Worm (Caenorhabditis elegans): ENCODE results near the gene ZC239.17.

The ZC239.17 gene

DNA sequence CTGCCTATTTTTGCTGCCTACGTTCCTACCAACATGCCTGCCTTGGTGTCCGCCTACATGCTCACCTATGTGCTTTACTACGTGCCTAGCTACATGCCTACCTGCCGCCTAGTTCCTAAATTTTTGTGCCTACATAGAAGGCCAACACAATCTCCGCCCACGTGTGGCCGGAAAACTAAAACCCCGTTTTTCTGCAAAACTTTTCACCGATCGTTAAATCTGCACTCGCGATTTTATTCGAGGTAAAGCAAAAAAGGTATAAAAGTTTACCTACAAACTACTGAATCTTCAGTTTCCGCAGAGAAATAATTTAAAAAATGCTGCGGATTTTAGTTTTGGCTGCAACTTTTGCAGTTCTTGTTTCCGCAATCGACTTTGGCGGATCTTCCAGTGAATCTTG lies 23.7 kb upstream of the ZC239.17 start, which contains the start of gene clec-124:
clec-124 (plus strand) TSS at position 301 of the 400 bp plus-strand sequence.
- TF ChIP-seq ztf-29 (GFP tag; IDR thresholded peaks at IDR 0.05) (no peak), cog-1 (tag; optimal IDR thresholded peaks at IDR 0.05) (no peak), med-1 (GFP tag; optimal IDR thresholded peaks at IDR 0.05; ENCODE audit: insufficient read depth) (no peak), flt-1 (GFP tag; IDR thresholded peaks at IDR 0.05) (no peak), ref-1 (GFP tag; conservative IDR thresholded peaks at IDR 0.05) (no peak), tab-1 (GFP tag; IDR thresholded peaks at IDR 0.05) (no peak), klf-2 (GFP tag; conservative IDR thresholded peaks at IDR 0.05) (no peak), T22C8.4 (GFP tag; IDR thresholded peaks at IDR 0.05) (no peak), ztf-23 (GFP tag; IDR thresholded peaks at IDR 0.05) (no peak)

DNA sequence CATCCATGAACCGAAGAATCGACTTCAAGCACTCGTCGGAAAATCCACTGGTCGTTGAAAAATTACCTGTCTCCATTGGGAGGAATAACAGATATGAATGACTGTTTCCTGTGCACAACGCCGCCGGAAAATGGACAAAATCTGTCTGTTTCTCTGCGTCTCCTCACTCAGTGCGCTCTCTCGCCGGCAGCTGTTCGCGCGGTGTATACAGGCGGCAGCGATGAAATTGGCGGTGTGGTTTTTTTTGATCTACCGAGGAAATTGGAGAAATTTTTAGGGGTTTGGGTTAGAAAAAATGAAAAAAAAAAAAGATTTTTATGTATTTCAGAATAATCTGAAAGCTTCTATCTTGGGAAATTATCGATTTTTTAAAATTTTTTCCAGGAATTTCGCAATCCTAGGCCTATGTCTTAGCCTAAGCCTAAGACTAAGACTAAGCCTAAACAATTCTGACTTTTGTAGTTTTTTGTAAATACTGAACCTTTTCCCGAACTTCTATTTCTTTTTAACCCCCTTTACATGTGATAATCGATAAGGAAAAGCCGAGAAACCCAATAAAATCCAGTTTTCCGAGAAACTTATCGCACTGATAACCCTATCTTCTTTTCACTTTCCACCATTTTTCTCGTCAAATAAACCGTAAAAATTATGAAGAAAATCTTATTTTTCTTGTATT lies 22.5 kb upstream of the ZC239.17 start, which contains the start of the genes fbxc-50 and C17F4.2:
fbxc-50 (minus strand) TSS at position 81 of the 676 bp plus-strand sequence.
C17F4.2 (plus strand) TSS at position 626 of the 676 bp plus-strand sequence.
- TF ChIP-seq T22C8.4 (GFP tag; IDR thresholded peaks at IDR 0.05) (0 out of 2 replicates have a peak, but pooled peaks have one; percentile 36), ref-1 (GFP tag; conservative IDR thresholded peaks at IDR 0.05) (no peak)

DNA sequence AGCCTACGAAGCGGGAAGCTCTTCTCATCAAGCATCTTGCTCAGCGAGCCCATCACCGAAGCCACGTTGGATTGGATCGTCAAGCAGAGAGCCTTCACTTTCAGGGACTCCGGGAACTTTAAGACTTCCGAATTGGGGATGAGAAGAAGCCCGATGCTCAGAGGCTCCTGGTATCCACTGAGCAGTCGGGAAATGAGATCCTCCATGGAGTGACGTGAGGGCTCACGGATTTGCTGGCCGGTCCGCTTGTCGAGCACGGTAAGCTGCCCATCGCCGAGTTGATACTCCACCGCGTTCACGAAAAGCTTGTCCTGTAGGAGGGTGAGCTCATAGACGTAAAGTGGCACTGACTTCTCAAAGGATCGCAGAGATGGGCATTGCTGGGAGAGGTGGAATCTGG lies 21.9 kb upstream of the ZC239.17 start:
- TF ChIP-seq cog-1 (tag; optimal IDR thresholded peaks at IDR 0.05), result no peak
- no peak for TF ChIP-seq ref-1 (GFP tag; conservative IDR thresholded peaks at IDR 0.05)
- TF ChIP-seq flt-1 (GFP tag; IDR thresholded peaks at IDR 0.05), result no peak
- TF ChIP-seq T22C8.4 (GFP tag; IDR thresholded peaks at IDR 0.05), result no peak

DNA sequence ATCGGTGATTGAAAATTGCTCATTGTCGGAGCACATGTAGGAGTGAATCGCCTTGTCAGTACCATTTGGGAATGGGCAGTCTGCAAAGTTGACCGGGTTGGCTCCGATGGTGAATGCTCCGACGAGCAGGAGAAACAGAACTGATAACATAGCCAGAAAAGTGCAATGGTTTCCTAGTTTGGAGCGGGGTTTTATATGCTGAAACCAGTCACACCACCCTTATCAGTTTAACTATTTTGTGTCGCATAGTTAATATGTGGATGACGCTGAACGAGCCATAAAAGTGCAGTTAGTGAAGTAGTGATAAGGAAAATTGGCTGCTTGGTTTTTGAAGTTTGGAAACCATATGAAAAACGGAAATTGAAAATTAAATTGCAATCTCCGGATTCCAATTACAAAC lies 20.2 kb upstream of the ZC239.17 start, which contains the start of gene C17F4.7:
C17F4.7 (minus strand) TSS at position 180 of the 400 bp plus-strand sequence.
- no peak for TF ChIP-seq ztf-29 (GFP tag; IDR thresholded peaks at IDR 0.05)
- TF ChIP-seq tab-1 (GFP tag; IDR thresholded peaks at IDR 0.05), result no peak
- TF ChIP-seq cog-1 (tag; optimal IDR thresholded peaks at IDR 0.05), result no peak
- TF ChIP-seq klf-2 (GFP tag; conservative IDR thresholded peaks at IDR 0.05), result no peak
- no peak for TF ChIP-seq flt-1 (GFP tag; IDR thresholded peaks at IDR 0.05)
- TF ChIP-seq T22C8.4 (GFP tag; IDR thresholded peaks at IDR 0.05), result no peak
- TF ChIP-seq ref-1 (GFP tag; conservative IDR thresholded peaks at IDR 0.05), result no peak
- no peak for TF ChIP-seq ztf-23 (GFP tag; IDR thresholded peaks at IDR 0.05)
- no peak for TF ChIP-seq med-1 (GFP tag; optimal IDR thresholded peaks at IDR 0.05; ENCODE audit: insufficient read depth)

DNA sequence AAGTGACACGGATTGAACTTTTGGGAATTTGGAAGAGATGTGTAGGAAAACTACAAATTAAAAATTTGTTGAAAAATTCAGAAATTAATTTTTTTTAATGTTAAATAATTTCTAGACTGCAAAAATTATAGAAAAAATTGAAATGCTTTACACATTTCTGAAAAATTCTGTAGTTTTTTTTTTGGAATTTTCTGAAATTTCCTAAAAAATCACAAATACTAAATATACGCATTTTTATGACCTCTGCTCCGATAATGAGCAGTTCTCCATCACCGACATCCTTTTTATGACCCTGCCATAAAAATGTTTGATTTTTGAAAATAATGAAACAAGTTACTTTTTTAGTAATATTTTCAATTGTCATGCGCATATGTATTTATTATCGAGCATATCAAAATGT lies 19.1 kb upstream of the ZC239.17 start:
- TF ChIP-seq ztf-23 (GFP tag; IDR thresholded peaks at IDR 0.05), result no peak
- no peak for TF ChIP-seq tab-1 (GFP tag; IDR thresholded peaks at IDR 0.05)
- no peak for TF ChIP-seq ref-1 (GFP tag; conservative IDR thresholded peaks at IDR 0.05)
- no peak for TF ChIP-seq klf-2 (GFP tag; conservative IDR thresholded peaks at IDR 0.05)
- no peak for TF ChIP-seq cog-1 (tag; optimal IDR thresholded peaks at IDR 0.05)
- no peak for TF ChIP-seq med-1 (GFP tag; optimal IDR thresholded peaks at IDR 0.05; ENCODE audit: insufficient read depth)
- no peak for TF ChIP-seq ztf-29 (GFP tag; IDR thresholded peaks at IDR 0.05)
- TF ChIP-seq T22C8.4 (GFP tag; IDR thresholded peaks at IDR 0.05), result no peak
- TF ChIP-seq flt-1 (GFP tag; IDR thresholded peaks at IDR 0.05), result no peak

DNA sequence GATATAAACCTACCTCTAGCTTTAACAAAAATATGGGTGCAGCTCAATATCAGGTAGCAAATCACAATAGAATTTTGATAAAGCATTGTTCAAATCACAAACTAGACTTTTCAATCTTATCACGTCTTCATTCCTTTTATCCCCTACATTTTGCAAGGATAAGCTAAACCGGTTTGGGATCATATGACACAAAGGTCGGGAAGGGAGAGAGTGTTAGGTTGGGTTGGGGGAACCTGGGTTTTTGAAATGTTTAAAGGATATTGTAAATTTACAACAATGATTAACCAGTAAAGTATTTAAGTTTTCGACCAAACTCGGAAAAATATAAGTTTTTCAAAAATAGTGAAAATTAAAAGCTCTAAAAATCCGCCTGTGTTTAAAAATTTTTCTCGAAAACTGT lies 18.4 kb upstream of the ZC239.17 start, which contains the start of gene C17F4.12:
C17F4.12 (minus strand) TSS at position 101 of the 400 bp plus-strand sequence.
- TF ChIP-seq med-1 (GFP tag; optimal IDR thresholded peaks at IDR 0.05; ENCODE audit: insufficient read depth) (no peak), cog-1 (tag; optimal IDR thresholded peaks at IDR 0.05) (no peak), klf-2 (GFP tag; conservative IDR thresholded peaks at IDR 0.05) (no peak), ref-1 (GFP tag; conservative IDR thresholded peaks at IDR 0.05) (no peak), ztf-23 (GFP tag; IDR thresholded peaks at IDR 0.05) (no peak), tab-1 (GFP tag; IDR thresholded peaks at IDR 0.05) (no peak), flt-1 (GFP tag; IDR thresholded peaks at IDR 0.05) (no peak), T22C8.4 (GFP tag; IDR thresholded peaks at IDR 0.05) (no peak), ztf-29 (GFP tag; IDR thresholded peaks at IDR 0.05) (no peak)

DNA sequence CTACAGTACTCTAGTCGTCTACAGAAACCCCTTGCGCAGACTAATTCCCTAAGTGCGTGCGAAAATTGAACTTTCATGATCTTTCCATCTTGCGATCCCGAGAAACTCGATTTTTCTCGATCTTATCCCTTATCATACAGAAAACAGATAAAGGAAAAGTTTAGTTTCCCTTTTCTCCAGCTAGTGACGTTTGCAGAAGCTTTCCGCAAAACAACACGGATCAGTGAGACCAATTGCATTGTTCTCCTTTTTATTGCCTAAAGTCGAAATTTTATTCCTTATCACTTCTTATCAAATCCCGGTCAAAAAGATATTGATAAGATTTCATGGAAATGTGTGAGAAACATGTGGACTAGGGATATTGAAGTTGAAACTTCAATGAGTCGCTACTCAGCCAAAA lies 16.2 kb upstream of the ZC239.17 start:
- TF ChIP-seq ref-1 (GFP tag; conservative IDR thresholded peaks at IDR 0.05) (no peak), cog-1 (tag; optimal IDR thresholded peaks at IDR 0.05) (no peak), med-1 (GFP tag; optimal IDR thresholded peaks at IDR 0.05; ENCODE audit: insufficient read depth) (no peak), tab-1 (GFP tag; IDR thresholded peaks at IDR 0.05) (no peak), klf-2 (GFP tag; conservative IDR thresholded peaks at IDR 0.05) (no peak), ztf-23 (GFP tag; IDR thresholded peaks at IDR 0.05) (no peak), flt-1 (GFP tag; IDR thresholded peaks at IDR 0.05) (no peak), T22C8.4 (GFP tag; IDR thresholded peaks at IDR 0.05) (no peak), ztf-29 (GFP tag; IDR thresholded peaks at IDR 0.05) (no peak)

DNA sequence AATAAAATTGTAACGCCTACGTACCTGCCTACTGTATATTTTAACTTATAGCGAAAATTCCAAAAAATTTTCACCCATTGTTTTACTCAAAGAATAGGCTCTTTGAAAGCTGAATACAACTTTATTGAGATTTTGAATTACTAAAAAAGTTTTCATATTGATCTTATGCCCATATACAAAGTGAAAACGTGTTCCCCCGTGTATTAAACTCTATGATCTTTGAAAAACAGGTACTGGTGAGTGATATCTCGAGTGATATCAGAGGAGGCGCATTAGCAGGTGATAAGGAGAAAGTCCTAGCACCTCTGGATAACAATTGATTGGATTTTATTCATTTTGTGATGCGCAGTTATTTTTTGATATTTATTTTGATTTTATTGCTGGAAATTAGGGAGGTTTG lies 14.5 kb upstream of the ZC239.17 start, which contains the start of gene C17F4.3:
C17F4.3 (plus strand) TSS at position 301 of the 400 bp plus-strand sequence.
- no peak for TF ChIP-seq ztf-29 (GFP tag; IDR thresholded peaks at IDR 0.05)
- TF ChIP-seq cog-1 (tag; optimal IDR thresholded peaks at IDR 0.05), result no peak
- no peak for TF ChIP-seq flt-1 (GFP tag; IDR thresholded peaks at IDR 0.05)
- TF ChIP-seq T22C8.4 (GFP tag; IDR thresholded peaks at IDR 0.05), result no peak
- no peak for TF ChIP-seq ref-1 (GFP tag; conservative IDR thresholded peaks at IDR 0.05)
- TF ChIP-seq ztf-23 (GFP tag; IDR thresholded peaks at IDR 0.05), result no peak
- TF ChIP-seq tab-1 (GFP tag; IDR thresholded peaks at IDR 0.05), result no peak
- TF ChIP-seq med-1 (GFP tag; optimal IDR thresholded peaks at IDR 0.05; ENCODE audit: insufficient read depth), result no peak
- no peak for TF ChIP-seq klf-2 (GFP tag; conservative IDR thresholded peaks at IDR 0.05)

DNA sequence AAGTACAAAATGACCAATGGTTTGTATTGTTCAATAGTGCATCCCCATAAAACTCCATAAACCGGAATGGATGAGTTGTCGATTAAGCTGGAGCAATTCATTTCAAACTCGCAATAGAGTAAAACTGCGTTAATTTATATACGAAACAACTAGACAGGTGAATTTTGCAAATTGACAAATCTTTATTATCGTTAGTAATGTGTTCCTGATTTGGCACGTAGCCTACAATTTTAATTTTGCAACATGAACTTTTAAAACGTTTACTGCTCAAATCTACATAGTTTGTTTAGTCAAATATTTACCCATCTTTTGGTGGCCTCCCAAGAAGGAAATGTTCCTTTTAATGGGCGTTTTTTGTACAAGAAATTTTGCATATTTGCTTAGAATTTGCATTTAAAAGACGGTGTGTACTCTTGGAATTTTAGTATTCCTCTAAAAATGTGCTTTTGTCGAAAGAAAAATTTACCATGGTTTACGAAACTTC lies 11.4 kb upstream of the ZC239.17 start, which contains the start of the genes srz-67 and C17F4.11:
srz-67 (minus strand) TSS at position 101 of the 484 bp plus-strand sequence.
C17F4.11 (plus strand) TSS at position 434 of the 484 bp plus-strand sequence.
- TF ChIP-seq ztf-29 (GFP tag; IDR thresholded peaks at IDR 0.05), result no peak
- TF ChIP-seq ztf-23 (GFP tag; IDR thresholded peaks at IDR 0.05), result no peak

DNA sequence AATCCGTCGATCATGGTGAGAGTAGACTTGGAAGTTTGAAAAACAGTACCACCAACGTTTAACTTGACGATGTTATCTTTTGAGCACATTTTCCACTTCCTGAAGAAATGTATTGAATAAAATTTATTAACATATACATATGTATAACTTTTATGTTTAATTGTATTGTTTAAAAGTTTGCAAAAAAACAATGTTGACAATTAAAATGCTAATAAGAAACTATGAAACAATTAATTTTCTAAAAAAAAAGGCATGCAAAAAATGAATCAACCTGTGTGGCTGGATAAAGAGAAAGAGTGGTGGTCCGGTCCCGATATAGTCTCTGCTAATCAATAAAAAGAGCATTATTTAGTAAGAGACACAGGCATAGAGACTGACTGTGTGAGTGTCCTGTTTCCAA lies 9.0 kb upstream of the ZC239.17 start, which contains the start of gene C17F4.8:
C17F4.8 (minus strand) TSS at position 101 of the 400 bp plus-strand sequence.
- TF ChIP-seq klf-2 (GFP tag; conservative IDR thresholded peaks at IDR 0.05) (no peak), tab-1 (GFP tag; IDR thresholded peaks at IDR 0.05) (no peak), flt-1 (GFP tag; IDR thresholded peaks at IDR 0.05) (no peak)
